Worm (Caenorhabditis elegans) whole organism, late embryonic: Measurements from ENCODE around the gene ztf-13.

ENCODE experiments used
- C38D4.7 ChIP-seq: fragments of 200-800 bp; sonication (Bioruptor generic); optimal IDR thresholded peaks from 2 replicates; lab custom pipeline; 2018; ENCODE audit warnings: mild to moderate bottlenecking, missing genetic modification characterization, moderate library complexity, missing compliant biosample characterization
- F13H6.1 ChIP-seq: sonication (generic microtip); optimal IDR thresholded peaks from 2 replicates; lab custom pipeline; 2016; ENCODE audit warnings: missing genetic modification characterization, missing compliant biosample characterization
- K02D7.2 ChIP-seq: sonication (generic microtip); optimal IDR thresholded peaks from 2 replicates; lab custom pipeline; 2017; ENCODE audit warnings: mild to moderate bottlenecking, missing genetic modification characterization, missing compliant biosample characterization
- ahr-1 ChIP-seq: sonication (generic microtip); optimal IDR thresholded peaks from 2 replicates; lab custom pipeline; 2016; ENCODE audit warnings: missing genetic modification characterization, missing compliant biosample characterization
- ceh-18 ChIP-seq: sonication (generic microtip); optimal IDR thresholded peaks from 2 replicates; lab custom pipeline; 2016; ENCODE audit warnings: missing genetic modification characterization, missing compliant biosample characterization
- ceh-2 ChIP-seq: sonication (generic microtip); optimal IDR thresholded peaks from 2 replicates; lab custom pipeline; 2016; ENCODE audit warnings: missing genotype, missing genetic modification characterization, missing compliant biosample characterization
- ceh-22 ChIP-seq: sonication (generic microtip); optimal IDR thresholded peaks from 2 replicates; lab custom pipeline; 2017; ENCODE audit warnings: missing biosample characterization, missing genetic modification characterization
- ceh-30 ChIP-seq: fragments of 150-350 bp; optimal IDR thresholded peaks from 2 replicates; lab custom pipeline; 2014; ENCODE audit warnings: missing biosample characterization, missing genetic modification characterization
- ceh-31 ChIP-seq: sonication (generic microtip); optimal IDR thresholded peaks from 2 replicates; lab custom pipeline; 2016; ENCODE audit warnings: missing genetic modification characterization, missing compliant biosample characterization
- ceh-34 ChIP-seq: sonication (generic microtip); optimal IDR thresholded peaks from 2 replicates; lab custom pipeline; 2016; ENCODE audit warnings: mild to moderate bottlenecking, missing genetic modification characterization, missing compliant biosample characterization
- ceh-45 ChIP-seq: fragments of 200-800 bp; sonication (Bioruptor generic); IDR thresholded peaks from 2 replicates; pipeline ENCODE4 v1.3.6; 2022; ENCODE audit warnings: missing genetic modification reagents, missing genetic modification characterization, missing compliant biosample characterization
- ceh-6 ChIP-seq: fragments of 200-800 bp; sonication (Bioruptor generic); optimal IDR thresholded peaks from 2 replicates; lab custom pipeline; 2018; ENCODE audit warnings: mild to moderate bottlenecking, missing genetic modification characterization, missing compliant biosample characterization
- che-1 ChIP-seq: sonication (generic microtip); optimal IDR thresholded peaks from 2 replicates; lab custom pipeline; 2016; ENCODE audit warnings: mild to moderate bottlenecking, missing genetic modification characterization, missing compliant biosample characterization
- dmd-4 ChIP-seq: sonication (generic microtip); optimal IDR thresholded peaks from 2 replicates; lab custom pipeline; 2016; ENCODE audit warnings: borderline replicate concordance, missing genetic modification characterization, missing compliant biosample characterization
- elt-2 ChIP-seq: sonication (generic microtip); optimal IDR thresholded peaks from 2 replicates; lab custom pipeline; 2016; ENCODE audit warnings: missing genetic modification reagents, missing genetic modification characterization, missing compliant biosample characterization
- ets-4 ChIP-seq: sonication (generic microtip); optimal IDR thresholded peaks from 2 replicates; lab custom pipeline; 2016; ENCODE audit warnings: missing genetic modification characterization, missing compliant biosample characterization
- eyg-1 ChIP-seq: sonication (generic microtip); optimal IDR thresholded peaks from 2 replicates; lab custom pipeline; 2016; ENCODE audit warnings: missing genotype, missing genetic modification characterization, missing compliant biosample characterization
- fkh-10 ChIP-seq: fragments of 150-350 bp; optimal IDR thresholded peaks from 2 replicates; lab custom pipeline; 2014; ENCODE audit warnings: missing biosample characterization, missing genetic modification reagents, missing genetic modification characterization
- gmeb-2 ChIP-seq: sonication (generic microtip); optimal IDR thresholded peaks from 2 replicates; lab custom pipeline; 2016; ENCODE audit warnings: missing genetic modification characterization, inconsistent platforms, missing compliant biosample characterization
- hlh-13 ChIP-seq: fragments of 200-800 bp; sonication (Bioruptor generic); optimal IDR thresholded peaks from 2 replicates; lab custom pipeline; 2018; ENCODE audit warnings: mild to moderate bottlenecking, missing genetic modification characterization, missing compliant biosample characterization
- hlh-15 ChIP-seq: sonication (generic microtip); optimal IDR thresholded peaks from 2 replicates; lab custom pipeline; 2016; ENCODE audit warnings: missing genetic modification characterization, missing compliant biosample characterization
- hlh-30 ChIP-seq: sonication (generic microtip); optimal IDR thresholded peaks from 2 replicates; lab custom pipeline; 2017; ENCODE audit warnings: antibody characterized with exemption, missing genetic modification characterization, missing compliant biosample characterization; ENCODE audit not compliant: insufficient read depth
- hlh-6 ChIP-seq: sonication (generic microtip); optimal IDR thresholded peaks from 2 replicates; lab custom pipeline; 2016; ENCODE audit warnings: missing genotype, missing genetic modification characterization, missing compliant biosample characterization
- lin-11 ChIP-seq: fragments of 200-800 bp; sonication (Bioruptor generic); optimal IDR thresholded peaks from 2 replicates; lab custom pipeline; 2018; ENCODE audit warnings: mild to moderate bottlenecking, missing genetic modification characterization, missing compliant biosample characterization
- mec-3 ChIP-seq: sonication (generic microtip); optimal IDR thresholded peaks from 2 replicates; lab custom pipeline; 2016; ENCODE audit warnings: borderline replicate concordance, missing genetic modification characterization, missing compliant biosample characterization
- nfya-1 ChIP-seq: sonication (generic microtip); optimal IDR thresholded peaks from 2 replicates; lab custom pipeline; 2017; ENCODE audit warnings: missing genetic modification characterization, mild to moderate bottlenecking, missing compliant biosample characterization, antibody characterized with exemption, moderate library complexity
- nhr-232 ChIP-seq: sonication (generic microtip); optimal IDR thresholded peaks from 2 replicates; lab custom pipeline; 2016; ENCODE audit warnings: missing genetic modification characterization, missing compliant biosample characterization
- pag-3 ChIP-seq: sonication (generic microtip); optimal IDR thresholded peaks from 2 replicates; lab custom pipeline; 2016; ENCODE audit warnings: missing compliant biosample characterization, missing genetic modification characterization, borderline replicate concordance
- pat-9 ChIP-seq: fragments of 200-800 bp; sonication (Bioruptor generic); optimal IDR thresholded peaks from 2 replicates; lab custom pipeline; 2018; ENCODE audit warnings: mild to moderate bottlenecking, missing genetic modification characterization, moderate library complexity, missing compliant biosample characterization
- pax-1 ChIP-seq: fragments of 150-350 bp; optimal IDR thresholded peaks from 2 replicates; lab custom pipeline; 2014; ENCODE audit warnings: missing biosample characterization, missing genetic modification characterization
- pros-1 ChIP-seq: fragments of 150-350 bp; optimal IDR thresholded peaks from 2 replicates; lab custom pipeline; 2014; ENCODE audit warnings: missing biosample characterization, missing genetic modification reagents, missing genetic modification characterization
- ref-2 ChIP-seq: sonication (generic microtip); optimal IDR thresholded peaks from 2 replicates; lab custom pipeline; 2016; ENCODE audit warnings: missing genetic modification characterization, missing compliant biosample characterization
- sox-4 ChIP-seq: sonication (generic microtip); optimal IDR thresholded peaks from 2 replicates; lab custom pipeline; 2017; ENCODE audit warnings: mild to moderate bottlenecking, missing genetic modification characterization, inconsistent platforms, missing compliant biosample characterization
- tbx-2 ChIP-seq: sonication (generic microtip); optimal IDR thresholded peaks from 2 replicates; lab custom pipeline; 2016; ENCODE audit warnings: missing genetic modification characterization, missing compliant biosample characterization
- ttx-3 ChIP-seq: sonication (generic microtip); optimal IDR thresholded peaks from 2 replicates; lab custom pipeline; 2016; ENCODE audit warnings: missing genetic modification reagents, missing genetic modification characterization, missing compliant biosample characterization
- unc-3 ChIP-seq, 2 experiments: fragments of 200-800 bp in 1 of 2; sonication (Bioruptor generic) in 1 of 2; sonication (generic microtip) in 1 of 2; conservative IDR thresholded peaks in 1 of 2; optimal IDR thresholded peaks in 1 of 2; 2 replicates each; pipeline versions ENCODE4 v1.3.6 to Lab custom; 2016 to 2022; ENCODE audit warnings: missing compliant biosample characterization in 2 of 2, missing genetic modification characterization in 2 of 2, missing genetic modification reagents in 1 of 2
- unc-42 ChIP-seq: sonication (generic microtip); optimal IDR thresholded peaks from 2 replicates; lab custom pipeline; 2016; ENCODE audit warnings: missing genotype, missing genetic modification characterization, missing compliant biosample characterization
- unc-55 ChIP-seq: sonication (generic microtip); optimal IDR thresholded peaks from 2 replicates; lab custom pipeline; 2017; ENCODE audit warnings: missing biosample characterization, missing genetic modification reagents, missing genetic modification characterization
- zip-5 ChIP-seq: sonication (generic microtip); optimal IDR thresholded peaks from 2 replicates; lab custom pipeline; 2016; ENCODE audit warnings: missing genetic modification characterization, missing compliant biosample characterization

The ztf-13 gene

DNA sequence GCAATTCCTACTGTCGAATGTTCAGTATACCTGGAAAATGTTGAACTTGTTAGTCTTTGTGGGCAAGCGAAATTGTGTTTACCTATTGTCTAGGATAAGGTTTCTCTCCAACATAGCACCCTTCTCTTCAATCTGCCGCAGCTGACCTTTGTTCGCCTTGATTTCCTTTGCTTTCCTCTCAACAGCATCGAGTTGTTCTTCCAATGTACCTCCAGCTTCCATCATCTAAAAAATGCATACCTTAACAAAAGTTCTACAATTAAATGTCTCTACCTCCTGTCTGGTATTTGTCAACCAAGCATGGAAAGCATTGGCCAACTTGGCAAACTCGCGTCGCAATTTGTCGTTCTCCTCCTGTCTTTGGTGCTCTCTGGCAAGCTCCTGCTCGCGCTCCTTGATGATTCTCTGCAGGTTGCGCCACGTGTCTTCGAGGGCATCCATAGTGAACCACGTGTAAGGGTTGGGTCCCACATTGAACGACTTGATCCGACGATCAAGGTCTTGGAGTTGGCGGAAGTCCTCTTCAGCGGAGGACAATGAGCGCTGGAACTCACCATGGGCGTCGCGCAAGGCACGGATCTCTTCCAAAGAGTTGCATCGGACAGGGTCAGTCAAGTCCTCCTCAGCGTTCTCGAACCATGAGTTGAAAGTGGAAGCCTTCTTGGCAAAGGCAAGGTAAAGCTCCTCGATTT is 16.8 kb upstream of the ztf-13 start:
- TF ChIP-seq sox-4 (tag; lab: Kevin White, UChicago) (no peak), tbx-2 (tag; lab: Kevin White, UChicago) (no peak), lin-11 (tag; lab: Kevin White, UChicago) (no peak)

DNA sequence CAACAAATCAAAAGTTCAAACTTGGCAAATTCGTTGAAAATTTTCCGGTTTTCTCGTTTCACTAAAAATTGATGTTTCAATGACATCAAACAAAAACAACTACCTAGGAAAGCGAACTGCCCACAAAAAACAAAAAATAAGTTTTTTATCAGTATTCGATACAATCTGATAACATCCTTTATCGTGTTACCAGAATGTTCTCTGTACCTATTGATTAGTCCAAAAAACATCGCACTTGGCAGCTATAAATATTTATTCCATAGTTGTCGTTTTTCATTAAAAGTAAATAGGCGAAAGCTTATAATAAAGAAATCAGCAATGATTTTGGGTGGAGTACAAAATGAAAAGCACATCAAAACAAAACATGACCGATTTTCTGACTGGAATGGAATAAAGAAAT is 15.2 kb upstream of the ztf-13 start:
- TF ChIP-seq ceh-30 (tag; lab: Kevin White, UChicago) (no peak), lin-11 (tag; lab: Kevin White, UChicago) (no peak), elt-2 (tag; lab: Kevin White, UChicago) (peak; percentile 87), pag-3 (tag; lab: Kevin White, UChicago) (no peak)

DNA sequence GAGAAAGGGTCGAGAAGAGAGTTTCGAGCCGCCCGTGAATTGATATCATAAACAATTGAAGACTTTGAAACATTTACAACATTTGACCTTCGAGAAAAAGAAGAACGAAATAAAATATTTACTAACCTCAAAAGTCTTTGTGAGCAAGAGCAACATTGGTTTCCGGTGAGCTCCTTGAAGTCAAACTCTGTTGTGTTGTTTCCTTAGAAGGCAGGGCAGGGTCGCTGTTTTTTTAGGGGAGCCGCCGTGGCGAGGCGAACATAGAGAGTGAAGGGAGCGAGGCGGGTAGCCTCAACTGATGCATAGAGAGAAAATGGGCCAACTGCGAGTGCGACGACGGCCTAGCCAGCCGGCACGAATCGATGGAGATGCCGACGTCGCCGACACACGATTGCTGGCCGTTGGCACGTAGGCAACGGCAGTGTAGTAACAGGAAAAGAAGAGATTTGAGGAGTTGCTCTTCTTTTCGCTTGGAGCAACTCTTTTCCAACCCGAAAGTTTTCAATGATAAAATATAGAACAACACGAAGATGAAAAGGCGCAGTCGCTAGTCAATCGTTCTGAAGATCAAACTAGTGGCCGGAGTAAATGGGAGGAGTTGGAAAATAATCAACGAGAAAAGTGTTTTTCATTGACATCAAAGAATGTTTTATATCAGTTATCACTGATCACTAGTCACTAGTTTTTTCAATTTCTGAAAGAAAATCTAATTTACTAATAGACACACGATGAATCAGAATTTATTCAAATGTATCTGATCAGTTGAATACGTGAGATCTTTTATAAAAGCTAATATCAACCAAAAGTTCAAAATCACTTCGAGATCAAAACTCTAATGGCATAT is 14.3 kb upstream of the ztf-13 start, which contains the start of gene mai-1:
Gene mai-1 (minus strand): TSS at position 557 of the 844 bp plus-strand sequence.
- TF ChIP-seq ceh-22 (tag; lab: Kevin White, UChicago), result no peak
- no peak for TF ChIP-seq eyg-1 (tag; lab: Kevin White, UChicago)
- no peak for TF ChIP-seq unc-3 (GFP tag; conservative IDR thresholded peaks at IDR 0.05; lab: Robert Waterston, UW)
- no peak for TF ChIP-seq unc-3 (tag; optimal IDR thresholded peaks at IDR 0.05; lab: Kevin White, UChicago)
- TF ChIP-seq pat-9, result peak; percentile 4
- TF ChIP-seq hlh-13 (GFP tag; lab: Kevin White, UChicago), result no peak
- TF ChIP-seq ceh-34 (tag; lab: Kevin White, UChicago), result peak; percentile 30
- peak; percentile 74 for TF ChIP-seq ceh-31 (tag; lab: Kevin White, UChicago)
- TF ChIP-seq ref-2 (tag; lab: Kevin White, UChicago), result peak; percentile 24
- peak; percentile 67 for TF ChIP-seq tbx-2 (tag; lab: Kevin White, UChicago)
- TF ChIP-seq nfya-1 (tag; lab: Kevin White, UChicago), result peak; percentile 51
- TF ChIP-seq ceh-2, result no peak
- TF ChIP-seq gmeb-2 (tag; lab: Kevin White, UChicago), result no peak
- peak; percentile 83 for TF ChIP-seq ceh-18

DNA sequence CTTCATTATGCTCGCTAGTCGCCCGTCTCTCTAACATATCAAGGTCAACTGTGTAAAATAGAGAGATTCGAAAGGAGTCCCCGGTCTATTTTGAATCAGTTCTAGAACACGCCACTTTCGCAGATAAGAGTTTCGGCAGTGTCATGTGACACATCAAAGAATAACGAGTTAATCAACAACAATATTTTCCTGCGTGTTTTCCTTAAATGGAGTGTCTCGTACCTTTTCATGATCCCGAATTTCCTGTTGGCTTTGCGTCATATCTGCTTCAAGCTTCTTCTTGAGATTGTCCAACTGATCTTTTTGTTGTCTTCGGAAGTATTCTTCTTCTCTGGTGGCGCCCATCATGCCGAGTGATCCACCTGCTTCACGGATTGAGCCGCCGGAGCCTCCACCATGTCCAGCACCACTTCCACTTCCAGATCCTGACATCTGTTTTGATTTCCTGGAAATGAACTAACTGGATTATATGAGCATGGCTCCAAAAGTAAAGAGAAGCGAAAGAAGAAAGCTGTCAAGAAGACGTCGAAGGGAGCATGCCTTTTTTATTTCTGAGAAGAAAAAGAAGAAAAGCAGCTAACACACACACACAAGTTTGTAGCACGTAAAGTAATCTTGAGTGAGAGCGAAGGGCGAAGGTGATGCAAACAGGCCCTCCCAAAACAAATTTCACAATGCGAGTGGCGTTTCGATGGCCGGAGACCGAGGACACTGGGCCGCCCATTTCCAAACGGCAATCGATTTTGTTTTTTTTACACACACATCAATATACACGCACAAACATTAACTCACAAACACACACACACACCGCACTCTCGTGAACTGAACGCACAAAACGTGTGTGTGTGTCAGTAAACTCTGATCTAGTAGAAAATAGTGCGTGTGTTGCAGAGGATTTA is 13.4 kb upstream of the ztf-13 start:
- TF ChIP-seq unc-42 (tag; lab: Kevin White, UChicago) (no peak), ceh-22 (tag; lab: Kevin White, UChicago) (no peak), ceh-34 (tag; lab: Kevin White, UChicago) (no peak), hlh-30 (tag; lab: Kevin White, UChicago) (peak; percentile 7), fkh-10 (no peak), ttx-3 (tag; lab: Kevin White, UChicago) (no peak), dmd-4 (no peak), ahr-1 (no peak), elt-2 (tag; lab: Kevin White, UChicago) (peak; percentile 27), unc-55 (GFP tag; lab: Kevin White, UChicago) (no peak), C38D4.7 (GFP tag; lab: Kevin White, UChicago) (no peak), K02D7.2 (tag; lab: Kevin White, UChicago) (no peak), pax-1 (tag; lab: Kevin White, UChicago) (no peak), zip-5 (tag; lab: Kevin White, UChicago) (no peak), che-1 (tag; lab: Kevin White, UChicago) (no peak), hlh-15 (tag; lab: Kevin White, UChicago) (no peak), ets-4 (no peak), ceh-6 (GFP tag; lab: Kevin White, UChicago) (no peak), ceh-45 (GFP tag; lab: Robert Waterston, UW) (no peak), F13H6.1 (tag; lab: Kevin White, UChicago) (no peak), pros-1 (tag; lab: Kevin White, UChicago) (no peak), mec-3 (tag; lab: Kevin White, UChicago) (peak; percentile 34), hlh-13 (GFP tag; lab: Kevin White, UChicago) (no peak), nhr-232 (tag; lab: Kevin White, UChicago) (no peak), hlh-6 (no peak), pag-3 (tag; lab: Kevin White, UChicago) (no peak)
